Worm (Caenorhabditis elegans) whole organism, late embryonic: ENCODE data around the gene unc-98.

Source experiments
- ama-1 ChIP-seq: fragments of 150-350 bp; optimal IDR thresholded peaks from 2 replicates; lab custom pipeline; 2014
- fkh-10 ChIP-seq: fragments of 150-350 bp; optimal IDR thresholded peaks from 2 replicates; lab custom pipeline; 2014; ENCODE audit warnings: missing biosample characterization, missing genetic modification reagents, missing genetic modification characterization
- lin-11 ChIP-seq: fragments of 200-800 bp; sonication (Bioruptor generic); optimal IDR thresholded peaks from 2 replicates; lab custom pipeline; 2018; ENCODE audit warnings: mild to moderate bottlenecking, missing genetic modification characterization, missing compliant biosample characterization
- ztf-16 ChIP-seq: sonication (generic microtip); optimal IDR thresholded peaks from 2 replicates; lab custom pipeline; 2017; ENCODE audit warnings: missing genetic modification characterization, missing compliant biosample characterization

DNA sequence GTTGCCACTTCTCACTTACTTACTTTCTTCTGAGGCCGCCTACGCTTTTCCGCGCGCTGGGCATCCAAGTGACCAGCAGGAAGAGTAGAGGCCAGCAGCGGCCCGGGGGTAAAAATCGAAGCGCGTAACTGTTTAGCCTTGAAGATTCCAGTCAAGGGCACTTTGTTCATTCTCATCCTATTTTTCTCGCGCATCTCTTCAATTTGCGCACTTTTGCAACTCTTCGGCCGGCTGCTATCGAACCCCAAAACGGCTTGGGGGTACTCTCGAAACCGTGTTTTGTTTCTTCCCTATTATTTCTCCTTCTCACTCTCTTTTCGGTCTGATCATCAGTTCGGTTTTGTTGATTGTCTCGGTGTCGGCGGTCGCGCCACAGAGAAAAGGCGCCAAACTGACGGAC lies 13.2 kb upstream of the unc-98 start:
- TF ChIP-seq ztf-16 (tag; lab: Kevin White, UChicago): no peak
- TF ChIP-seq lin-11: no peak
- TF ChIP-seq ama-1 (lab: Kevin White, UChicago): no peak
- no peak for TF ChIP-seq fkh-10
